Fruit fly (Drosophila melanogaster) whole organism, embryonic: ENCODE data around the gene ida.

Experiments used
- CG10209 ChIP-seq: fragments of 200-800 bp; sonication (Bioruptor generic); optimal IDR thresholded peaks from 3 replicates; lab custom pipeline; 2017; ENCODE audit warnings: missing biosample characterization, mild to moderate bottlenecking, missing genetic modification characterization, missing genetic modification reagents
- CG1024 ChIP-seq: fragments of 200-800 bp; sonication (Bioruptor generic); IDR thresholded peaks from 2 replicates; pipeline ENCODE4 v1.3.6; 2022; ENCODE audit warnings: missing biosample characterization, missing genetic modification characterization
- CG10366 ChIP-seq: fragments of 200-800 bp; sonication (Bioruptor generic); IDR thresholded peaks from 2 replicates; pipeline ENCODE4 v1.3.6; 2022; ENCODE audit warnings: missing biosample characterization, missing genetic modification characterization
- CG11456 ChIP-seq: fragments of 200-800 bp; sonication (Bioruptor generic); IDR thresholded peaks from 3 replicates; pipeline ENCODE4 v1.3.6; 2022; ENCODE audit warnings: missing biosample characterization, missing genetic modification characterization
- CG12104 ChIP-seq: fragments of 200-800 bp; sonication (Bioruptor generic); optimal IDR thresholded peaks from 3 replicates; lab custom pipeline; 2016; ENCODE audit warnings: missing biosample characterization, missing genetic modification characterization
- CG12391 ChIP-seq: fragments of 200-800 bp; sonication (Bioruptor generic); optimal IDR thresholded peaks from 3 replicates; lab custom pipeline; 2018; ENCODE audit warnings: missing biosample characterization, mild to moderate bottlenecking, missing genetic modification characterization, moderate library complexity
- CG13775 ChIP-seq: fragments of 200-800 bp; sonication (Bioruptor generic); optimal IDR thresholded peaks from 3 replicates; lab custom pipeline; 2017; ENCODE audit warnings: missing biosample characterization, mild to moderate bottlenecking, missing genetic modification characterization
- CG15073 ChIP-seq: fragments of 200-800 bp; sonication (Bioruptor generic); optimal IDR thresholded peaks from 2 replicates; lab custom pipeline; 2016; ENCODE audit warnings: missing biosample characterization, missing genetic modification characterization
- CG15601 ChIP-seq: fragments of 200-800 bp; sonication (Bioruptor generic); optimal IDR thresholded peaks from 3 replicates; lab custom pipeline; 2019; ENCODE audit warnings: missing biosample characterization, mild to moderate bottlenecking, missing genetic modification characterization, moderate library complexity
- CG17802 ChIP-seq: fragments of 200-800 bp; sonication (Bioruptor generic); optimal IDR thresholded peaks from 2 replicates; lab custom pipeline; 2018; ENCODE audit warnings: missing biosample characterization, mild to moderate bottlenecking, missing genetic modification characterization, moderate library complexity
- CG18764 ChIP-seq: fragments of 200-800 bp; sonication (Bioruptor generic); optimal IDR thresholded peaks from 3 replicates; lab custom pipeline; 2016; ENCODE audit warnings: missing biosample characterization, missing genetic modification characterization
- CG2116 ChIP-seq: fragments of 200-800 bp; sonication (Bioruptor generic); optimal IDR thresholded peaks from 3 replicates; lab custom pipeline; 2018; ENCODE audit warnings: missing biosample characterization, mild to moderate bottlenecking, missing genetic modification characterization
- CG43689 ChIP-seq: fragments of 200-800 bp; sonication (Bioruptor generic); IDR thresholded peaks from 2 replicates; pipeline ENCODE4 v1.3.6; 2022; ENCODE audit warnings: missing biosample characterization, missing genetic modification characterization
- CG4707 ChIP-seq: fragments of 200-800 bp; sonication (Bioruptor generic); optimal IDR thresholded peaks from 2 replicates; lab custom pipeline; 2018; ENCODE audit warnings: missing biosample characterization, mild to moderate bottlenecking, missing genetic modification characterization, moderate library complexity
- CG5180 ChIP-seq: fragments of 200-800 bp; sonication (Bioruptor generic); optimal IDR thresholded peaks from 3 replicates; lab custom pipeline; 2017; ENCODE audit warnings: missing biosample characterization, missing genetic modification characterization, mild to moderate bottlenecking, moderate library complexity, missing genetic modification reagents
- CG7839 ChIP-seq: fragments of 200-800 bp; sonication (Bioruptor generic); optimal IDR thresholded peaks from 3 replicates; lab custom pipeline; 2018; ENCODE audit warnings: missing biosample characterization, mild to moderate bottlenecking, missing genetic modification characterization, moderate library complexity
- CG7987 ChIP-seq: fragments of 200-800 bp; sonication (Bioruptor generic); optimal IDR thresholded peaks from 2 replicates; lab custom pipeline; 2018; ENCODE audit warnings: missing biosample characterization, mild to moderate bottlenecking, missing genetic modification characterization, moderate library complexity
- CG8089 ChIP-seq: fragments of 200-800 bp; sonication (Bioruptor generic); optimal IDR thresholded peaks from 3 replicates; lab custom pipeline; 2016; ENCODE audit warnings: missing biosample characterization, missing genetic modification characterization
- CG9727 ChIP-seq: fragments of 200-800 bp; sonication (Bioruptor generic); optimal IDR thresholded peaks from 3 replicates; lab custom pipeline; 2017; ENCODE audit warnings: missing biosample characterization, mild to moderate bottlenecking, missing genetic modification characterization
- CG9797 ChIP-seq: fragments of 200-800 bp; sonication (Bioruptor generic); optimal IDR thresholded peaks from 3 replicates; lab custom pipeline; 2018; ENCODE audit warnings: missing biosample characterization, mild to moderate bottlenecking, missing genetic modification characterization
- CG9817 ChIP-seq: fragments of 200-800 bp; sonication (Bioruptor generic); optimal IDR thresholded peaks from 2 replicates; lab custom pipeline; 2018; ENCODE audit warnings: missing biosample characterization, mild to moderate bottlenecking, missing genetic modification characterization, moderate library complexity
- Camta ChIP-seq: fragments of 200-800 bp; sonication (Bioruptor generic); optimal IDR thresholded peaks from 2 replicates; lab custom pipeline; 2016; ENCODE audit warnings: missing biosample characterization, missing genetic modification characterization
- Chrac-16 ChIP-seq: fragments of 200-800 bp; sonication (Bioruptor generic); optimal IDR thresholded peaks from 3 replicates; lab custom pipeline; 2016; ENCODE audit warnings: missing biosample characterization, missing genetic modification characterization
- CoRest ChIP-seq: fragments of 200-800 bp; sonication (Bioruptor generic); optimal IDR thresholded peaks from 3 replicates; lab custom pipeline; 2018; ENCODE audit warnings: missing biosample characterization, mild to moderate bottlenecking, missing genetic modification characterization, moderate library complexity
- E2f1 ChIP-seq: fragments of 200-800 bp; sonication (Bioruptor generic); IDR thresholded peaks from 2 replicates; pipeline ENCODE4 v1.3.6; 2022; ENCODE audit warnings: missing biosample characterization, missing genetic modification characterization
- H2.0 ChIP-seq: fragments of 200-800 bp; sonication (Bioruptor generic); IDR thresholded peaks from 2 replicates; pipeline ENCODE4 v1.3.6; 2022; ENCODE audit warnings: missing biosample characterization, missing genetic modification characterization
- HLHmδ ChIP-seq: fragments of 200-800 bp; sonication (Bioruptor generic); optimal IDR thresholded peaks from 2 replicates; lab custom pipeline; 2018; ENCODE audit warnings: missing biosample characterization, mild to moderate bottlenecking, missing genetic modification characterization, moderate library complexity
- Hr39 ChIP-seq: fragments of >200 bp; optimal IDR thresholded peaks from 2 replicates; lab custom pipeline; 2017
- Hr51 ChIP-seq, 2 experiments: fragments of 200-800 bp; sonication (Bioruptor generic); optimal IDR thresholded peaks; 2 replicates in 1 of 2; 3 replicates in 1 of 2; lab custom pipeline; 2016 to 2018; ENCODE audit warnings: missing biosample characterization in 2 of 2, missing genetic modification characterization in 2 of 2, mild to moderate bottlenecking in 1 of 2, moderate library complexity in 1 of 2
- MBD-R2 ChIP-seq: fragments of 200-800 bp; sonication (Bioruptor generic); IDR thresholded peaks from 2 replicates; pipeline ENCODE4 v1.3.6; 2022; ENCODE audit warnings: missing biosample characterization, missing genetic modification characterization
- Myb ChIP-seq: fragments of 200-800 bp; sonication (Bioruptor generic); optimal IDR thresholded peaks from 2 replicates; lab custom pipeline; 2016; ENCODE audit warnings: missing biosample characterization, missing genetic modification characterization
- Oaz ChIP-seq: fragments of 200-800 bp; sonication (Bioruptor generic); IDR thresholded peaks from 2 replicates; pipeline ENCODE4 v1.3.6; 2022; ENCODE audit warnings: missing biosample characterization, missing genetic modification characterization
- PHDP ChIP-seq: fragments of 200-800 bp; sonication (Bioruptor generic); optimal IDR thresholded peaks from 3 replicates; lab custom pipeline; 2018; ENCODE audit warnings: missing biosample characterization, mild to moderate bottlenecking, missing genetic modification characterization, moderate library complexity
- Ravus ChIP-seq: fragments of 200-800 bp; sonication (Bioruptor generic); IDR thresholded peaks from 2 replicates; pipeline ENCODE4 v1.3.6; 2022; ENCODE audit warnings: missing biosample characterization, missing genetic modification characterization
- TFAM ChIP-seq: fragments of 200-800 bp; sonication (Bioruptor generic); optimal IDR thresholded peaks from 2 replicates; lab custom pipeline; 2017; ENCODE audit warnings: missing biosample characterization, missing genetic modification characterization, inconsistent platforms
- YL-1 ChIP-seq: fragments of 200-800 bp; sonication (Bioruptor generic); optimal IDR thresholded peaks from 3 replicates; lab custom pipeline; 2017; ENCODE audit warnings: missing biosample characterization, mild to moderate bottlenecking, missing genetic modification characterization
- al ChIP-seq: fragments of 200-800 bp; sonication (Bioruptor generic); IDR thresholded peaks from 2 replicates; pipeline ENCODE4 v1.3.6; 2022; ENCODE audit warnings: missing biosample characterization, missing genetic modification characterization
- croc ChIP-seq: fragments of 200-800 bp; sonication (Bioruptor generic); conservative IDR thresholded peaks from 3 replicates; pipeline ENCODE4 v1.3.6; 2022; ENCODE audit warnings: missing biosample characterization, missing genetic modification characterization
- dati ChIP-seq: fragments of 200-800 bp; sonication (Bioruptor generic); IDR thresholded peaks from 2 replicates; pipeline ENCODE4 v1.3.6; 2022; ENCODE audit warnings: missing biosample characterization, missing genetic modification characterization
- gfzf ChIP-seq: fragments of 200-800 bp; sonication (Bioruptor generic); optimal IDR thresholded peaks from 2 replicates; lab custom pipeline; 2016; ENCODE audit warnings: missing biosample characterization, mild to moderate bottlenecking, missing genetic modification characterization, moderate library complexity
- gsb ChIP-seq: fragments of 200-800 bp; sonication (Bioruptor generic); IDR thresholded peaks from 2 replicates; pipeline ENCODE4 v1.3.6; 2022; ENCODE audit warnings: missing biosample characterization, missing genetic modification characterization
- hb ChIP-seq: fragments of 200-800 bp; sonication (Bioruptor generic); IDR thresholded peaks from 3 replicates; pipeline ENCODE4 v1.3.6; 2022; ENCODE audit warnings: missing biosample characterization, missing genetic modification characterization; ENCODE audit not compliant: partially characterized antibody
- kay ChIP-seq: fragments of 200-800 bp; sonication (Bioruptor generic); optimal IDR thresholded peaks from 2 replicates; lab custom pipeline; 2016; ENCODE audit warnings: missing biosample characterization, missing genetic modification characterization
- knrl ChIP-seq: fragments of 200-800 bp; sonication (Bioruptor generic); IDR thresholded peaks from 3 replicates; pipeline ENCODE4 v1.3.6; 2022; ENCODE audit warnings: missing biosample characterization, missing genetic modification characterization; ENCODE audit not compliant: partially characterized antibody
- luna ChIP-seq: fragments of 200-800 bp; sonication (Bioruptor generic); optimal IDR thresholded peaks from 2 replicates; lab custom pipeline; 2016; ENCODE audit warnings: missing biosample characterization, missing genetic modification characterization
- sqz ChIP-seq: fragments of 200-800 bp; sonication (Bioruptor generic); optimal IDR thresholded peaks from 3 replicates; lab custom pipeline; 2018; ENCODE audit warnings: missing biosample characterization, mild to moderate bottlenecking, missing genetic modification characterization
- stc ChIP-seq: fragments of 200-800 bp; sonication (Bioruptor generic); IDR thresholded peaks from 2 replicates; pipeline ENCODE4 v1.3.6; 2022; ENCODE audit warnings: missing biosample characterization, missing genetic modification characterization
- stwl ChIP-seq: fragments of 200-800 bp; sonication (Bioruptor generic); optimal IDR thresholded peaks from 3 replicates; lab custom pipeline; 2018; ENCODE audit warnings: missing biosample characterization, mild to moderate bottlenecking, missing genetic modification characterization, moderate library complexity
- tio ChIP-seq: fragments of 200-800 bp; sonication (Bioruptor generic); optimal IDR thresholded peaks from 2 replicates; lab custom pipeline; 2017; ENCODE audit warnings: missing biosample characterization, missing genetic modification characterization, inconsistent platforms
- tna ChIP-seq: fragments of 200-800 bp; sonication (Bioruptor generic); IDR thresholded peaks from 2 replicates; pipeline ENCODE4 v1.3.6; 2022; ENCODE audit warnings: missing biosample characterization, missing genetic modification characterization; ENCODE audit not compliant: partially characterized antibody
- tup ChIP-seq: fragments of 200-800 bp; sonication (Bioruptor generic); optimal IDR thresholded peaks from 2 replicates; lab custom pipeline; 2016; ENCODE audit warnings: missing biosample characterization, mild to moderate bottlenecking, missing genetic modification characterization, moderate library complexity
- zen2 ChIP-seq: fragments of 200-800 bp; sonication (Bioruptor generic); IDR thresholded peaks from 3 replicates; pipeline ENCODE4 v1.3.6; 2022; ENCODE audit warnings: missing biosample characterization, missing genetic modification characterization; ENCODE audit not compliant: partially characterized antibody

ida gene

DNA sequence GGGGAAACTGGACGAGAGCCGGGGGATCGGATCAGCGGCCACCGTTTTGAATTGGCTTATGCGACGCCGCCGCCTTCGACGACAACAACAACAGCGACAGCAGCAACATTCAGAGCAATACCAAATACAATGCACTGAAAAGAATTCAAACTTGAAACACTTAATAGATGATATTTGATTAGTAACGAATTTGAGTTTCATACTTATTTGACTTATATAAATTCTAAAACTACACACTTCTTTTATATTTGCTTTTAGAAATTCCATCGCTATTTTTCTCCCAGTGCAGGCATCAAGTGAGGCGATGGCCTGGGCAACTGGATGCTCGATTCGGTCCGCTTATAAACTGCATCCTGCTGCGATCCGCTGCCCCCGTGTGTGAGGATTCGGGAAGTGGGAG, 37.1 kb upstream of the ida start (continued):
- no peak for TF ChIP-seq al (GFP tag; lab: Robert Waterston, UW)
- no peak for TF ChIP-seq YL-1 (GFP tag; lab: Kevin White, UChicago)
- TF ChIP-seq E2f1 (GFP tag; lab: Robert Waterston, UW): no peak
- no peak for TF ChIP-seq CG10209 (GFP tag; lab: Kevin White, UChicago)
- no peak for TF ChIP-seq CG43689 (GFP tag; lab: Robert Waterston, UW)
- no peak for TF ChIP-seq CG11456 (GFP tag; lab: Robert Waterston, UW)
- no peak for TF ChIP-seq CG15073 (GFP tag; lab: Kevin White, UChicago)
- no peak for TF ChIP-seq CG17802
- no peak for TF ChIP-seq CG7987 (GFP tag; lab: Kevin White, UChicago)
- TF ChIP-seq croc (GFP tag; lab: Robert Waterston, UW): no peak
- no peak for TF ChIP-seq gsb (GFP tag; lab: Robert Waterston, UW)
- no peak for TF ChIP-seq CG9817 (tag; lab: Kevin White, UChicago)
- TF ChIP-seq tup (GFP tag; lab: Kevin White, UChicago): no peak
- TF ChIP-seq Camta: no peak
- no peak for TF ChIP-seq Hr39
- TF ChIP-seq CG7839 (tag; lab: Kevin White, UChicago): no peak
- no peak for TF ChIP-seq CoRest (tag; lab: Kevin White, UChicago)
- no peak for TF ChIP-seq hb (GFP tag; lab: Robert Waterston, UW)
- TF ChIP-seq CG15601: no peak
- TF ChIP-seq Hr51 (GFP tag; optimal IDR thresholded peaks at IDR 0.05; lab: Kevin White, UChicago): peak in 1 of 2 experiments; percentile 1
- TF ChIP-seq knrl (GFP tag; lab: Robert Waterston, UW): no peak
- no peak for TF ChIP-seq stc (GFP tag; lab: Robert Waterston, UW)
- no peak for TF ChIP-seq Oaz
- peak; percentile 25 for TF ChIP-seq CG13775 (GFP tag; lab: Kevin White, UChicago)
- no peak for TF ChIP-seq TFAM
- TF ChIP-seq Chrac-16: peak; percentile 30
- TF ChIP-seq zen2: no peak
- TF ChIP-seq CG10366: no peak
- TF ChIP-seq MBD-R2 (GFP tag; lab: Robert Waterston, UW): no peak
- TF ChIP-seq CG12104 (GFP tag; lab: Kevin White, UChicago): no peak
- TF ChIP-seq sqz (GFP tag; lab: Kevin White, UChicago): no peak
- TF ChIP-seq CG2116 (GFP tag; lab: Kevin White, UChicago): no peak
- no peak for TF ChIP-seq CG5180 (GFP tag; lab: Kevin White, UChicago)
- TF ChIP-seq gfzf: no peak
- no peak for TF ChIP-seq tio (GFP tag; lab: Kevin White, UChicago)
- TF ChIP-seq luna (GFP tag; lab: Kevin White, UChicago): no peak
- TF ChIP-seq H2.0: 0 out of 2 replicates have a peak, but pooled peaks have one; percentile 20
- TF ChIP-seq stwl (tag; lab: Kevin White, UChicago): no peak
- TF ChIP-seq CG8089 (GFP tag; lab: Kevin White, UChicago): no peak
- peak; percentile 37 for TF ChIP-seq CG12391
- no peak for TF ChIP-seq PHDP (tag; lab: Kevin White, UChicago)
- no peak for TF ChIP-seq CG18764 (GFP tag; lab: Kevin White, UChicago)
- TF ChIP-seq Myb (GFP tag; lab: Kevin White, UChicago): no peak
- no peak for TF ChIP-seq kay (GFP tag; lab: Kevin White, UChicago)
- TF ChIP-seq CG9797 (GFP tag; lab: Kevin White, UChicago): no peak
- 0 out of 2 replicates have a peak, but pooled peaks have one; percentile 25 for TF ChIP-seq CG1024 (GFP tag; lab: Robert Waterston, UW)
- TF ChIP-seq tna (GFP tag; lab: Robert Waterston, UW): no peak
- TF ChIP-seq CG9727 (GFP tag; lab: Kevin White, UChicago): peak; percentile 69
- no peak for TF ChIP-seq Ravus (GFP tag; lab: Robert Waterston, UW)
- no peak for TF ChIP-seq HLHmδ (GFP tag; lab: Kevin White, UChicago)
- TF ChIP-seq CG4707 (GFP tag; lab: Kevin White, UChicago): no peak
- no peak for TF ChIP-seq dati (GFP tag; lab: Robert Waterston, UW)
